Fruit fly (Drosophila melanogaster) whole organism, wandering third instar larva: Measurements from ENCODE around the gene CG32944.

Experiments used
- CG32264 ChIP-seq: fragments of 200-800 bp; sonication (Bioruptor generic); optimal IDR thresholded peaks from 2 replicates; lab custom pipeline; 2016; ENCODE audit warnings: missing biosample characterization, missing genetic modification characterization
- CG9705 ChIP-seq: fragments of 200-800 bp; sonication (Bioruptor generic); optimal IDR thresholded peaks from 2 replicates; lab custom pipeline; 2018; ENCODE audit warnings: missing biosample characterization, mild to moderate bottlenecking, missing genetic modification characterization
- Dfd ChIP-seq: fragments of >200 bp; optimal IDR thresholded peaks from 2 replicates; lab custom pipeline; 2017; ENCODE audit warnings: missing biosample characterization, missing genetic modification characterization
- Dif ChIP-seq: fragments of 200-275, 200-300 bp; sonication (Bioruptor generic); optimal IDR thresholded peaks from 2 replicates; lab custom pipeline; 2018; ENCODE audit warnings: missing biosample characterization, missing genetic modification characterization; ENCODE audit not compliant: partially characterized antibody
- Hnf4 ChIP-seq: fragments of 200-800 bp; sonication (Bioruptor generic); optimal IDR thresholded peaks from 2 replicates; lab custom pipeline; 2016; ENCODE audit warnings: missing biosample characterization, mild to moderate bottlenecking, missing genetic modification characterization
- Hr83 ChIP-seq: fragments of 200-300 bp; sonication (Bioruptor generic); optimal IDR thresholded peaks from 2 replicates; lab custom pipeline; 2016; ENCODE audit warnings: missing biosample characterization, mild to moderate bottlenecking, missing genetic modification characterization, moderate library complexity; ENCODE audit not compliant: poor library complexity, severe bottlenecking
- Jra ChIP-seq: sonication (Bioruptor generic); optimal IDR thresholded peaks from 2 replicates; lab custom pipeline; 2016; ENCODE audit warnings: missing biosample characterization, missing genetic modification characterization
- Rel ChIP-seq, 2 experiments: fragments of 200-800 bp; sonication (Bioruptor generic) in 1 of 2; optimal IDR thresholded peaks; 2 replicates in 1 of 2; 3 replicates in 1 of 2; lab custom pipeline; 2016 to 2019; ENCODE audit warnings: mild to moderate bottlenecking in 2 of 2, missing biosample characterization in 2 of 2, missing genetic modification characterization in 2 of 2, moderate library complexity in 1 of 2
- Vsx2 ChIP-seq: fragments of 200-300, 225-300 bp; sonication (Bioruptor generic); optimal IDR thresholded peaks from 2 replicates; lab custom pipeline; 2018; ENCODE audit warnings: missing biosample characterization, missing genetic modification characterization; ENCODE audit not compliant: partially characterized antibody
- br ChIP-seq: fragments of 200-800 bp; sonication (Bioruptor generic); optimal IDR thresholded peaks from 2 replicates; lab custom pipeline; 2016; ENCODE audit warnings: missing biosample characterization, missing genetic modification characterization
- brk ChIP-seq: fragments of 200-800 bp; sonication (Bioruptor generic); optimal IDR thresholded peaks from 2 replicates; lab custom pipeline; 2016; ENCODE audit warnings: missing biosample characterization, mild to moderate bottlenecking, missing genetic modification characterization
- dl ChIP-seq, 2 experiments: fragments of 175-275, 200-275 bp in 1 of 2; fragments of 200-275 bp in 1 of 2; sonication (Bioruptor generic); optimal IDR thresholded peaks; lab custom pipeline; 2018; ENCODE audit warnings: mild to moderate bottlenecking in 2 of 2, missing biosample characterization in 2 of 2, missing genetic modification characterization in 2 of 2, moderate library complexity in 2 of 2; ENCODE audit not compliant: partially characterized antibody in 2 of 2, insufficient read depth in 1 of 2
- dmrt93B ChIP-seq: fragments of 200-800 bp; sonication (Bioruptor generic); optimal IDR thresholded peaks from 2 replicates; lab custom pipeline; 2018; ENCODE audit warnings: missing biosample characterization, mild to moderate bottlenecking, missing genetic modification characterization
- dsf ChIP-seq: sonication (Bioruptor generic); optimal IDR thresholded peaks from 2 replicates; lab custom pipeline; 2016; ENCODE audit warnings: missing biosample characterization, missing genetic modification characterization, borderline replicate concordance
- h ChIP-seq: fragments of 200-800 bp; sonication (Bioruptor generic); optimal IDR thresholded peaks from 3 replicates; lab custom pipeline; 2016; ENCODE audit warnings: missing biosample characterization, mild to moderate bottlenecking, missing genetic modification characterization
- sage ChIP-seq: fragments of 200-800 bp; sonication (Bioruptor generic); optimal IDR thresholded peaks from 2 replicates; lab custom pipeline; 2016; ENCODE audit warnings: missing biosample characterization, mild to moderate bottlenecking, missing genetic modification characterization
- tai ChIP-seq: sonication (Bioruptor generic); optimal IDR thresholded peaks from 2 replicates; lab custom pipeline; 2016; ENCODE audit warnings: missing biosample characterization, missing genetic modification characterization

CG32944 gene

dm6 chr3R:4362010-4362409 is 57.4 kb downstream of the CG32944 start:
- TF ChIP-seq dmrt93B (GFP tag; lab: Kevin White, UChicago), result no peak
- no peak for TF ChIP-seq brk (GFP tag; lab: Kevin White, UChicago)
- peak; percentile 90 for TF ChIP-seq Dfd (GFP tag; lab: Kevin White, UChicago)
- no peak for TF ChIP-seq Rel (GFP tag; optimal IDR thresholded peaks at IDR 0.05; lab: Kevin White, UChicago)
- TF ChIP-seq Rel (tag; optimal IDR thresholded peaks at IDR 0.05; lab: Kevin White, UChicago), result no peak
- no peak for TF ChIP-seq CG32264 (GFP tag; lab: Kevin White, UChicago)
- no peak for TF ChIP-seq sage

dm6 chr3R:4360668-4361110 is 58.7 kb downstream of the CG32944 start:
- TF ChIP-seq Vsx2 (GFP tag; lab: Kevin White, UChicago), result peak; percentile 20
- TF ChIP-seq Dif (GFP tag; lab: Kevin White, UChicago), result peak; percentile 92
- no peak for TF ChIP-seq CG9705 (GFP tag; lab: Kevin White, UChicago)
- no peak for TF ChIP-seq tai (GFP tag; lab: Kevin White, UChicago)
- TF ChIP-seq Hr83, result peak; percentile 38
- no peak for TF ChIP-seq br (GFP tag; lab: Kevin White, UChicago)
- TF ChIP-seq dsf (GFP tag; lab: Kevin White, UChicago), result no peak
- TF ChIP-seq h (GFP tag; lab: Kevin White, UChicago), result peak; percentile 16
- peak; percentile 54 to 85 for TF ChIP-seq dl (GFP tag; optimal IDR thresholded peaks at IDR 0.05; lab: Kevin White, UChicago; ENCODE audit: insufficient read depth in 1 of 2, partially characterized antibody in 2 of 2)
- TF ChIP-seq Jra, result peak; percentile 7
- TF ChIP-seq, all 38 proteins: peak for 6

dm6 chr3R:4359625-4360024 is 59.8 kb downstream of the CG32944 start, which contains the start of gene CG1090:
TSS of gene CG1090 (plus strand) at chr3R:4359883.
- TF ChIP-seq Hnf4, result no peak
